Fruit fly (Drosophila melanogaster): ENCODE results near the gene CG10958.
A peak's percentile ranks its signal among the peaks of the same experiment; 100 is the strongest.

Gene CG10958

dm6 chrX:8092075-8092682, 39.9 kb upstream of the CG10958 start (continued):
- TF ChIP-seq Dad (GFP tag; optimal IDR thresholded peaks at IDR 0.05) (peak; percentile 76), CG4404 (GFP tag; IDR thresholded peaks at IDR 0.05) (peak; percentile 78; the same call in 1 of the 2 replicates), Rx (GFP tag; IDR thresholded peaks at IDR 0.05) (peak; percentile 84), Mrtf (GFP tag; IDR thresholded peaks at IDR 0.05) (peak; percentile 86), Hey (tag; optimal IDR thresholded peaks at IDR 0.05) (peak; percentile 71), Asciz (GFP tag; optimal IDR thresholded peaks at IDR 0.05) (peak; percentile 94), CG7372 (GFP tag; IDR thresholded peaks at IDR 0.05) (peak; percentile 92), ato (GFP tag; IDR thresholded peaks at IDR 0.05; ENCODE audit: partially characterized antibody) (no peak), CG17361 (GFP tag; IDR thresholded peaks at IDR 0.05) (peak; percentile 97), bab2 (GFP tag; optimal IDR thresholded peaks at IDR 0.05) (peak; percentile 88), CG1233 (GFP tag; optimal IDR thresholded peaks at IDR 0.05) (peak; percentile 93), CoRest (tag; optimal IDR thresholded peaks at IDR 0.05) (peak; percentile 98), ap (GFP tag; IDR thresholded peaks at IDR 0.05) (peak; percentile 86), Lim3 (GFP tag; IDR thresholded peaks at IDR 0.05) (peak; percentile 66; the same call in 1 of the 2 replicates), trh (GFP tag; optimal IDR thresholded peaks at IDR 0.05) (peak; percentile 85), CG6765 (GFP tag; optimal IDR thresholded peaks at IDR 0.05) (peak; percentile 89), crc (GFP tag; optimal IDR thresholded peaks at IDR 0.05) (peak; percentile 56), CG11456 (GFP tag; IDR thresholded peaks at IDR 0.05) (peak; percentile 88), kay (GFP tag; optimal IDR thresholded peaks at IDR 0.05) (peak; percentile 87), NFAT (GFP tag; IDR thresholded peaks at IDR 0.05) (peak; percentile 75), Ptx1 (GFP tag; IDR thresholded peaks at IDR 0.05) (peak; percentile 96), pros (GFP tag; optimal IDR thresholded peaks at IDR 0.05) (peak; percentile 66), Sin3A (optimal IDR thresholded peaks at IDR 0.05) (no peak), bbx (GFP tag; IDR thresholded peaks at IDR 0.05; ENCODE audit: partially characterized antibody) (no peak), zen (tag; optimal IDR thresholded peaks at IDR 0.05) (peak; percentile 82), Xrp1 (GFP tag; IDR thresholded peaks at IDR 0.05) (peak; percentile 93), E2f1 (GFP tag; IDR thresholded peaks at IDR 0.05) (peak; percentile 93), CG31365 (tag; optimal IDR thresholded peaks at IDR 0.05) (peak; percentile 68), tap (tag; optimal IDR thresholded peaks at IDR 0.05) (peak; percentile 94), GATAe (GFP tag; conservative IDR thresholded peaks at IDR 0.05) (peak; percentile 69; the same call in 1 of the 2 replicates), CTCF (GFP tag; optimal IDR thresholded peaks at IDR 0.05) (peak; percentile 61), MTF-1 (GFP tag; optimal IDR thresholded peaks at IDR 0.05; ENCODE audit: borderline replicate concordance) (peak; percentile 65), Dp (GFP tag; optimal IDR thresholded peaks at IDR 0.05) (peak; percentile 11), E2f2 (GFP tag; IDR thresholded peaks at IDR 0.05) (peak; percentile 79), CG7556 (GFP tag; optimal IDR thresholded peaks at IDR 0.05) (peak; percentile 97), her (GFP tag; optimal IDR thresholded peaks at IDR 0.05) (peak; percentile 57), p53 (GFP tag; optimal IDR thresholded peaks at IDR 0.05) (no peak), HLH3B (GFP tag; IDR thresholded peaks at IDR 0.05) (peak; percentile 89), Jarid2 (GFP tag; optimal IDR thresholded peaks at IDR 0.05) (peak; percentile 82), CG18262 (tag; optimal IDR thresholded peaks at IDR 0.05) (peak; percentile 97), sob (GFP tag; IDR thresholded peaks at IDR 0.05) (peak; percentile 92), CG9215 (GFP tag; IDR thresholded peaks at IDR 0.05) (peak; percentile 92), zen2 (GFP tag; IDR thresholded peaks at IDR 0.05; ENCODE audit: partially characterized antibody) (no peak), CG14441 (GFP tag; IDR thresholded peaks at IDR 0.05) (peak; percentile 91), CG8765 (GFP tag; IDR thresholded peaks at IDR 0.05) (peak; percentile 40; the same call in 1 of the 2 replicates), CG6254 (GFP tag; optimal IDR thresholded peaks at IDR 0.05) (peak; percentile 88), Usf (GFP tag; optimal IDR thresholded peaks at IDR 0.05) (peak; percentile 79), CG6683 (GFP tag; optimal IDR thresholded peaks at IDR 0.05) (peak; percentile 90), luna (GFP tag; optimal IDR thresholded peaks at IDR 0.05) (peak; percentile 35), CG1792 (GFP tag; optimal IDR thresholded peaks at IDR 0.05) (peak; percentile 79), tin (GFP tag; optimal IDR thresholded peaks at IDR 0.05) (peak; percentile 93)

All from whole organism, embryonic.